In genomic region chrX:16323063-16323462, dm6 we compare ENCODE assay signal across 1 fruit fly cellular context.
A peak's percentile ranks its signal among the peaks of the same experiment; 100 is the strongest.
TF ChIP-seq lines count a peak whose summit lies in the region.

TSS of gene CG9917 (minus strand) at chrX:16323231.
TSS of gene CG32579 (plus strand) at chrX:16323286.

TF ChIP-seq in whole organism, embryonic, 481 proteins besides CTCF, POLR2A, EP300 and RAD21 (continued from another document):
- TF ChIP-seq CG42726 (GFP tag; IDR thresholded peaks at IDR 0.05; lab: Robert Waterston, UW; ENCODE audit: partially characterized antibody) = peak; percentile 72; the same call in 1 of the 2 replicates
- peak; percentile 18 for TF ChIP-seq CG33213 (GFP tag; optimal IDR thresholded peaks at IDR 0.05; lab: Kevin White, UChicago)
- peak; percentile 25 for TF ChIP-seq CG1603 (tag; optimal IDR thresholded peaks at IDR 0.05; lab: Kevin White, UChicago)
- peak; percentile 72 for TF ChIP-seq sens (GFP tag; lab: Kevin White, UChicago)
- peak; percentile 89; the same call in 2 of the 3 replicates for TF ChIP-seq Opbp (GFP tag; IDR thresholded peaks at IDR 0.05; lab: Robert Waterston, UW; ENCODE audit: partially characterized antibody)
- peak; percentile 15; the same call in 1 of the 2 replicates for TF ChIP-seq Adf1 (GFP tag; IDR thresholded peaks at IDR 0.05; lab: Robert Waterston, UW)
- peak; percentile 34 for TF ChIP-seq MESR4 (GFP tag; optimal IDR thresholded peaks at IDR 0.05; lab: Kevin White, UChicago)
- TF ChIP-seq Gsc (GFP tag; IDR thresholded peaks at IDR 0.05; lab: Robert Waterston, UW) = no peak
- peak; percentile 31; the same call in 1 of the 2 replicates for TF ChIP-seq CG17328 (GFP tag; IDR thresholded peaks at IDR 0.05; lab: Robert Waterston, UW)
- no peak for TF ChIP-seq H15 (GFP tag; IDR thresholded peaks at IDR 0.05; lab: Robert Waterston, UW)
- no peak for TF ChIP-seq gcm2 (GFP tag; optimal IDR thresholded peaks at IDR 0.05; lab: Kevin White, UChicago)
- TF ChIP-seq bbx (GFP tag; IDR thresholded peaks at IDR 0.05; lab: Robert Waterston, UW; ENCODE audit: partially characterized antibody) = peak; percentile 90
- no peak for TF ChIP-seq CG12155 (GFP tag; optimal IDR thresholded peaks at IDR 0.05; lab: Kevin White, UChicago)
- TF ChIP-seq CG10267 (tag; optimal IDR thresholded peaks at IDR 0.05; lab: Kevin White, UChicago) = peak; percentile 12
- no peak for TF ChIP-seq wek (GFP tag; optimal IDR thresholded peaks at IDR 0.05; lab: Kevin White, UChicago)
- peak; percentile 63 for TF ChIP-seq sna (GFP tag; IDR thresholded peaks at IDR 0.05; lab: Robert Waterston, UW; ENCODE audit: partially characterized antibody)
- no peak for TF ChIP-seq Eip74EF (GFP tag; optimal IDR thresholded peaks at IDR 0.05; lab: Kevin White, UChicago)
- peak; percentile 62 for TF ChIP-seq Dp (GFP tag; optimal IDR thresholded peaks at IDR 0.05; lab: Kevin White, UChicago)
- TF ChIP-seq CG16813 (GFP tag; IDR thresholded peaks at IDR 0.05; lab: Robert Waterston, UW; ENCODE audit: partially characterized antibody) = peak; percentile 80
- peak; percentile 35; the same call in 1 of the 2 replicates for TF ChIP-seq CG2129 (GFP tag; IDR thresholded peaks at IDR 0.05; lab: Robert Waterston, UW; ENCODE audit: partially characterized antibody)
- peak; percentile 76 for TF ChIP-seq BEAF-32 (GFP tag; optimal IDR thresholded peaks at IDR 0.05; lab: Kevin White, UChicago)
- TF ChIP-seq Ets97D (GFP tag; optimal IDR thresholded peaks at IDR 0.05; lab: Kevin White, UChicago) = peak; percentile 55
- peak; percentile 34; the same call in 1 of the 2 replicates for TF ChIP-seq NFAT (GFP tag; IDR thresholded peaks at IDR 0.05; lab: Robert Waterston, UW)
- TF ChIP-seq tgo (GFP tag; IDR thresholded peaks at IDR 0.05; lab: Robert Waterston, UW) = no peak
- TF ChIP-seq Elba2 (GFP tag; optimal IDR thresholded peaks at IDR 0.05; lab: Kevin White, UChicago) = peak; percentile 97
- TF ChIP-seq Dll (GFP tag; IDR thresholded peaks at IDR 0.05; lab: Robert Waterston, UW; ENCODE audit: partially characterized antibody) = peak; percentile 77
- TF ChIP-seq onecut (GFP tag; IDR thresholded peaks at IDR 0.05; lab: Robert Waterston, UW) = no peak
- peak; percentile 67 for TF ChIP-seq HmgZ (tag; optimal IDR thresholded peaks at IDR 0.05; lab: Kevin White, UChicago)
- TF ChIP-seq CG11085 (GFP tag; IDR thresholded peaks at IDR 0.05; lab: Robert Waterston, UW) = no peak
- TF ChIP-seq pfk (GFP tag; optimal IDR thresholded peaks at IDR 0.05; lab: Kevin White, UChicago) = peak; percentile 59
- no peak for TF ChIP-seq Lim3 (GFP tag; IDR thresholded peaks at IDR 0.05; lab: Robert Waterston, UW)
- no peak for TF ChIP-seq CG5953 (GFP tag; IDR thresholded peaks at IDR 0.05; lab: Robert Waterston, UW)
- TF ChIP-seq CG30020 (tag; optimal IDR thresholded peaks at IDR 0.05; lab: Kevin White, UChicago) = peak; percentile 28
- peak; percentile 7 for TF ChIP-seq B-H2 (GFP tag; optimal IDR thresholded peaks at IDR 0.05; lab: Kevin White, UChicago)
- TF ChIP-seq CG34224 (GFP tag; IDR thresholded peaks at IDR 0.05; lab: Robert Waterston, UW; ENCODE audit: partially characterized antibody) = peak; percentile 81
- peak; percentile 47; the same call in 1 of the 3 replicates for TF ChIP-seq row (GFP tag; IDR thresholded peaks at IDR 0.05; lab: Robert Waterston, UW)
- peak; percentile 20 for TF ChIP-seq CG17186 (GFP tag; optimal IDR thresholded peaks at IDR 0.05; lab: Kevin White, UChicago)
- TF ChIP-seq vnd (GFP tag; IDR thresholded peaks at IDR 0.05; lab: Robert Waterston, UW; ENCODE audit: partially characterized antibody) = peak; percentile 65; the same call in 2 of the 3 replicates
- peak; percentile 13 for TF ChIP-seq Fer1 (GFP tag; optimal IDR thresholded peaks at IDR 0.05; lab: Kevin White, UChicago)
- TF ChIP-seq lilli (GFP tag; optimal IDR thresholded peaks at IDR 0.05; lab: Kevin White, UChicago) = no peak
- TF ChIP-seq Sin3A (optimal IDR thresholded peaks at IDR 0.05; lab: Kevin White, UChicago) = peak; percentile 32
- peak in 1 of 2 experiments; percentile 6 for TF ChIP-seq Pdp1 (GFP tag; optimal IDR thresholded peaks at IDR 0.05; lab: Kevin White, UChicago)
- peak; percentile 60; the same call in 1 of the 2 replicates for TF ChIP-seq tna (GFP tag; IDR thresholded peaks at IDR 0.05; lab: Robert Waterston, UW; ENCODE audit: partially characterized antibody)
- no peak for TF ChIP-seq Bdp1 (GFP tag; optimal IDR thresholded peaks at IDR 0.05; lab: Kevin White, UChicago)
- peak; percentile 7 for TF ChIP-seq grn (GFP tag; optimal IDR thresholded peaks at IDR 0.05; lab: Kevin White, UChicago)
- peak; percentile 78 for TF ChIP-seq unc-4 (GFP tag; IDR thresholded peaks at IDR 0.05; lab: Robert Waterston, UW; ENCODE audit: partially characterized antibody)
- TF ChIP-seq H2.0 (GFP tag; IDR thresholded peaks at IDR 0.05; lab: Robert Waterston, UW) = no peak
- TF ChIP-seq da (GFP tag; optimal IDR thresholded peaks at IDR 0.05; lab: Kevin White, UChicago) = no peak
- no peak for TF ChIP-seq HLHmδ (GFP tag; optimal IDR thresholded peaks at IDR 0.05; lab: Kevin White, UChicago)
- peak; percentile 86 for TF ChIP-seq amos (GFP tag; IDR thresholded peaks at IDR 0.05; lab: Robert Waterston, UW; ENCODE audit: partially characterized antibody)
- peak; percentile 38; the same call in 1 of the 2 replicates for TF ChIP-seq Rfx (GFP tag; IDR thresholded peaks at IDR 0.05; lab: Robert Waterston, UW)
- no peak for TF ChIP-seq croc (GFP tag; conservative IDR thresholded peaks at IDR 0.05; lab: Robert Waterston, UW)
- TF ChIP-seq Hand (GFP tag; optimal IDR thresholded peaks at IDR 0.05; lab: Kevin White, UChicago) = no peak
- TF ChIP-seq jigr1 (GFP tag; IDR thresholded peaks at IDR 0.05; lab: Robert Waterston, UW) = no peak
- TF ChIP-seq Dad (GFP tag; optimal IDR thresholded peaks at IDR 0.05; lab: Kevin White, UChicago) = no peak
- TF ChIP-seq nerfin-2 (GFP tag; IDR thresholded peaks at IDR 0.05; lab: Robert Waterston, UW; ENCODE audit: partially characterized antibody) = peak; percentile 78
- no peak for TF ChIP-seq jumu (GFP tag; optimal IDR thresholded peaks at IDR 0.05; lab: Kevin White, UChicago)
- peak; percentile 67 for TF ChIP-seq pzg (GFP tag; optimal IDR thresholded peaks at IDR 0.05; lab: Kevin White, UChicago)
- peak; percentile 37 for TF ChIP-seq CG13894 (tag; optimal IDR thresholded peaks at IDR 0.05; lab: Kevin White, UChicago)
- TF ChIP-seq zen (tag; optimal IDR thresholded peaks at IDR 0.05; lab: Kevin White, UChicago) = peak; percentile 23
- peak; percentile 96 for TF ChIP-seq CG2116 (GFP tag; optimal IDR thresholded peaks at IDR 0.05; lab: Kevin White, UChicago)
- no peak for TF ChIP-seq slou (GFP tag; optimal IDR thresholded peaks at IDR 0.05; lab: Kevin White, UChicago)
- peak; percentile 90 for TF ChIP-seq Bgb (GFP tag; IDR thresholded peaks at IDR 0.05; lab: Robert Waterston, UW; ENCODE audit: partially characterized antibody)
- TF ChIP-seq zen2 (GFP tag; IDR thresholded peaks at IDR 0.05; lab: Robert Waterston, UW; ENCODE audit: partially characterized antibody) = peak; percentile 73; the same call in 2 of the 3 replicates
- peak; percentile 45 for TF ChIP-seq CG12769 (tag; optimal IDR thresholded peaks at IDR 0.05; lab: Kevin White, UChicago)
- TF ChIP-seq Doc3 (GFP tag; IDR thresholded peaks at IDR 0.05; lab: Robert Waterston, UW; ENCODE audit: partially characterized antibody) = peak; percentile 63
- TF ChIP-seq CG14860 (GFP tag; IDR thresholded peaks at IDR 0.05; lab: Robert Waterston, UW; ENCODE audit: partially characterized antibody) = peak; percentile 68; the same call in 2 of the 3 replicates
- no peak for TF ChIP-seq cas (GFP tag; IDR thresholded peaks at IDR 0.05; lab: Robert Waterston, UW)
- no peak for TF ChIP-seq dati (GFP tag; IDR thresholded peaks at IDR 0.05; lab: Robert Waterston, UW)
- peak; percentile 66 for TF ChIP-seq E2f2 (GFP tag; IDR thresholded peaks at IDR 0.05; lab: Robert Waterston, UW)
- TF ChIP-seq maf-S (GFP tag; optimal IDR thresholded peaks at IDR 0.05; lab: Kevin White, UChicago) = no peak
- TF ChIP-seq CG15514 (GFP tag; optimal IDR thresholded peaks at IDR 0.05; lab: Kevin White, UChicago) = peak; percentile 99
- 0 out of 2 replicates have a peak, but pooled peaks have one; percentile 19 for TF ChIP-seq CG3847 (GFP tag; IDR thresholded peaks at IDR 0.05; lab: Robert Waterston, UW)
- no peak for TF ChIP-seq kay (GFP tag; optimal IDR thresholded peaks at IDR 0.05; lab: Kevin White, UChicago)
- no peak for TF ChIP-seq cad (GFP tag; optimal IDR thresholded peaks at IDR 0.05; lab: Kevin White, UChicago)
- TF ChIP-seq Hsf (GFP tag; optimal IDR thresholded peaks at IDR 0.05; lab: Kevin White, UChicago) = no peak
- TF ChIP-seq mld (GFP tag; IDR thresholded peaks at IDR 0.05; lab: Robert Waterston, UW; ENCODE audit: partially characterized antibody) = peak; percentile 71; the same call in 2 of the 3 replicates
- peak; percentile 0 for TF ChIP-seq Myb (GFP tag; optimal IDR thresholded peaks at IDR 0.05; lab: Kevin White, UChicago)
- TF ChIP-seq knrl (GFP tag; IDR thresholded peaks at IDR 0.05; lab: Robert Waterston, UW; ENCODE audit: partially characterized antibody) = peak; percentile 76
- peak; percentile 56 for TF ChIP-seq CG12659 (GFP tag; optimal IDR thresholded peaks at IDR 0.05; lab: Kevin White, UChicago)
- peak; percentile 47; the same call in 1 of the 2 replicates for TF ChIP-seq vvl (GFP tag; IDR thresholded peaks at IDR 0.05; lab: Robert Waterston, UW)
- peak; percentile 7 for TF ChIP-seq sug (tag; optimal IDR thresholded peaks at IDR 0.05; lab: Kevin White, UChicago)
- peak; percentile 92 for TF ChIP-seq Dref (GFP tag; IDR thresholded peaks at IDR 0.05; lab: Robert Waterston, UW)
- TF ChIP-seq Sry-δ (GFP tag; optimal IDR thresholded peaks at IDR 0.05; lab: Kevin White, UChicago) = peak; percentile 93
- peak; percentile 56 for TF ChIP-seq ftz-f1 (GFP tag; optimal IDR thresholded peaks at IDR 0.05; lab: Kevin White, UChicago)
- TF ChIP-seq stwl (tag; optimal IDR thresholded peaks at IDR 0.05; lab: Kevin White, UChicago) = peak; percentile 70
- TF ChIP-seq CG17612 (GFP tag; IDR thresholded peaks at IDR 0.05; lab: Robert Waterston, UW) = no peak
- TF ChIP-seq CG13287 (GFP tag; IDR thresholded peaks at IDR 0.05; lab: Robert Waterston, UW; ENCODE audit: partially characterized antibody) = peak; percentile 85
- TF ChIP-seq CG14710 (tag; optimal IDR thresholded peaks at IDR 0.05; lab: Kevin White, UChicago) = peak; percentile 5
- TF ChIP-seq CG34376 (GFP tag; optimal IDR thresholded peaks at IDR 0.05; lab: Kevin White, UChicago) = peak; percentile 13
- peak; percentile 81 for TF ChIP-seq ato (GFP tag; IDR thresholded peaks at IDR 0.05; lab: Robert Waterston, UW; ENCODE audit: partially characterized antibody)
- TF ChIP-seq nom (GFP tag; optimal IDR thresholded peaks at IDR 0.05; lab: Kevin White, UChicago) = peak; percentile 34
- TF ChIP-seq Scr (GFP tag; IDR thresholded peaks at IDR 0.05; lab: Robert Waterston, UW; ENCODE audit: partially characterized antibody) = peak; percentile 78
- TF ChIP-seq CG6791 (GFP tag; IDR thresholded peaks at IDR 0.05; lab: Robert Waterston, UW; ENCODE audit: partially characterized antibody) = peak; percentile 86
- TF ChIP-seq CG3995 (GFP tag; optimal IDR thresholded peaks at IDR 0.05; lab: Kevin White, UChicago) = peak; percentile 80
- TF ChIP-seq CG7556 (GFP tag; optimal IDR thresholded peaks at IDR 0.05; lab: Kevin White, UChicago) = no peak
- no peak for TF ChIP-seq CG2712 (tag; optimal IDR thresholded peaks at IDR 0.05; lab: Kevin White, UChicago)
- TF ChIP-seq jing (GFP tag; optimal IDR thresholded peaks at IDR 0.05; lab: Kevin White, UChicago) = no peak
- TF ChIP-seq YL-1 (GFP tag; optimal IDR thresholded peaks at IDR 0.05; lab: Kevin White, UChicago) = peak; percentile 19
